Fruit fly (Drosophila melanogaster): Measurements from ENCODE around the gene HIP.
A peak's percentile ranks its signal among the peaks of the same experiment; 100 is the strongest.

HIP gene

dm6 chrX:3772811-3773740 is 25.9 kb upstream of the HIP start (continued):
- TF ChIP-seq pho (GFP tag; optimal IDR thresholded peaks at IDR 0.05): peak; percentile 55
- peak; percentile 47 for TF ChIP-seq Six4 (GFP tag; optimal IDR thresholded peaks at IDR 0.05)
- TF ChIP-seq Sox100B (GFP tag; optimal IDR thresholded peaks at IDR 0.05): peak; percentile 63
- TF ChIP-seq CG10147 (GFP tag; optimal IDR thresholded peaks at IDR 0.05): peak; percentile 83
- peak; percentile 80 for TF ChIP-seq CG11504 (tag; optimal IDR thresholded peaks at IDR 0.05)
- TF ChIP-seq CrebB (tag; optimal IDR thresholded peaks at IDR 0.05): peak; percentile 54
- TF ChIP-seq klu (GFP tag; IDR thresholded peaks at IDR 0.05): peak; percentile 59
- TF ChIP-seq wek (GFP tag; optimal IDR thresholded peaks at IDR 0.05): no peak
- peak; percentile 54 for TF ChIP-seq tap (tag; optimal IDR thresholded peaks at IDR 0.05)
- peak; percentile 74 for TF ChIP-seq CG7372 (GFP tag; IDR thresholded peaks at IDR 0.05)
- TF ChIP-seq CG8290 (GFP tag; optimal IDR thresholded peaks at IDR 0.05): peak; percentile 38
- peak in 1 of 2 experiments; percentile 50 for TF ChIP-seq CG8290 (tag; optimal IDR thresholded peaks at IDR 0.05)
- peak; percentile 66 for TF ChIP-seq CG11247 (GFP tag; IDR thresholded peaks at IDR 0.05)
- peak; percentile 71 for TF ChIP-seq bcd (GFP tag; optimal IDR thresholded peaks at IDR 0.05)
- TF ChIP-seq tin (GFP tag; optimal IDR thresholded peaks at IDR 0.05): peak; percentile 35
- TF ChIP-seq CG8924 (tag; optimal IDR thresholded peaks at IDR 0.05): peak; percentile 86
- peak; percentile 94 for TF ChIP-seq pros (GFP tag; optimal IDR thresholded peaks at IDR 0.05)
- TF ChIP-seq Atf6 (GFP tag; IDR thresholded peaks at IDR 0.05): peak; percentile 87
- peak; percentile 72 for TF ChIP-seq Dek (tag; optimal IDR thresholded peaks at IDR 0.05)
- peak; percentile 33 for TF ChIP-seq kah (GFP tag; optimal IDR thresholded peaks at IDR 0.05)
- no peak for TF ChIP-seq CG4617 (GFP tag; optimal IDR thresholded peaks at IDR 0.05; ENCODE audit: borderline replicate concordance)
- TF ChIP-seq trh (GFP tag; optimal IDR thresholded peaks at IDR 0.05): no peak
- TF ChIP-seq crol (GFP tag; IDR thresholded peaks at IDR 0.05): peak; percentile 69
- TF ChIP-seq oc (tag; optimal IDR thresholded peaks at IDR 0.05): peak; percentile 58
- no peak for TF ChIP-seq Ets97D (GFP tag; optimal IDR thresholded peaks at IDR 0.05)
- TF ChIP-seq croc (GFP tag; conservative IDR thresholded peaks at IDR 0.05): no peak
- TF ChIP-seq chn (GFP tag; optimal IDR thresholded peaks at IDR 0.05): peak; percentile 44
- TF ChIP-seq CG7987 (GFP tag; optimal IDR thresholded peaks at IDR 0.05): no peak
- TF ChIP-seq Hmx (GFP tag; optimal IDR thresholded peaks at IDR 0.05): peak; percentile 56
- TF ChIP-seq Rfx (GFP tag; IDR thresholded peaks at IDR 0.05): peak; percentile 88
- TF ChIP-seq slp2 (GFP tag; optimal IDR thresholded peaks at IDR 0.05): peak; percentile 6
- peak; percentile 56 for TF ChIP-seq az2 (GFP tag; optimal IDR thresholded peaks at IDR 0.05)
- TF ChIP-seq E2f2 (GFP tag; IDR thresholded peaks at IDR 0.05): peak; percentile 48
- peak; percentile 48 for TF ChIP-seq Chrac-16 (GFP tag; optimal IDR thresholded peaks at IDR 0.05)
- no peak; the same call in none of the 2 replicates for TF ChIP-seq CG9215 (GFP tag; IDR thresholded peaks at IDR 0.05)
- TF ChIP-seq exex (tag; optimal IDR thresholded peaks at IDR 0.05): peak; percentile 64
- no peak for TF ChIP-seq CG2129 (GFP tag; IDR thresholded peaks at IDR 0.05; ENCODE audit: partially characterized antibody)
- TF ChIP-seq PHDP (tag; optimal IDR thresholded peaks at IDR 0.05): peak; percentile 88
- peak; percentile 34; the same call in 1 of the 3 replicates for TF ChIP-seq CG14050 (GFP tag; IDR thresholded peaks at IDR 0.05)
- TF ChIP-seq CG31388 (GFP tag; optimal IDR thresholded peaks at IDR 0.05): no peak
- no peak for TF ChIP-seq CG7963 (GFP tag; IDR thresholded peaks at IDR 0.05; ENCODE audit: partially characterized antibody)
- peak; percentile 56 for TF ChIP-seq CG15601 (tag; optimal IDR thresholded peaks at IDR 0.05)
- peak; percentile 78 for TF ChIP-seq CG17361 (GFP tag; IDR thresholded peaks at IDR 0.05)
- no peak for TF ChIP-seq crp (GFP tag; optimal IDR thresholded peaks at IDR 0.05)
- peak; percentile 75 for TF ChIP-seq CG9817 (tag; optimal IDR thresholded peaks at IDR 0.05)
- TF ChIP-seq CG30020 (tag; optimal IDR thresholded peaks at IDR 0.05): peak; percentile 34
- TF ChIP-seq sima (GFP tag; optimal IDR thresholded peaks at IDR 0.05): no peak
- no peak for TF ChIP-seq pfk (GFP tag; optimal IDR thresholded peaks at IDR 0.05)
- TF ChIP-seq ap (GFP tag; IDR thresholded peaks at IDR 0.05): peak; percentile 41; the same call in 1 of the 2 replicates
